Worm (Caenorhabditis elegans) whole organism, L3 larva: ENCODE data around the gene gad-3.
A peak's percentile ranks its signal among the peaks of the same experiment; 100 is the strongest.

ENCODE experiments used
- R02D3.7 ChIP-seq: fragments of 150-350 bp; optimal IDR thresholded peaks from 2 replicates; lab custom pipeline; 2014; ENCODE audit warnings: missing biosample characterization, missing genetic modification characterization
- ceh-16 ChIP-seq: sonication (generic microtip); optimal IDR thresholded peaks from 2 replicates; lab custom pipeline; 2017; ENCODE audit warnings: missing biosample characterization, missing genetic modification characterization
- ceh-9 ChIP-seq: sonication (generic microtip); optimal IDR thresholded peaks from 2 replicates; lab custom pipeline; 2018; ENCODE audit warnings: missing biosample characterization, missing genetic modification characterization
- daf-12 ChIP-seq: fragments of 150-350 bp; optimal IDR thresholded peaks from 2 replicates; lab custom pipeline; 2014; ENCODE audit warnings: missing biosample characterization, missing genetic modification reagents, missing genetic modification characterization
- egl-5 ChIP-seq: fragments of 150-350 bp; optimal IDR thresholded peaks from 2 replicates; lab custom pipeline; 2017; ENCODE audit warnings: missing biosample characterization, missing genetic modification reagents, missing genetic modification characterization, inconsistent platforms
- elt-2 ChIP-seq: sonication (generic microtip); optimal IDR thresholded peaks from 2 replicates; lab custom pipeline; 2016; ENCODE audit warnings: missing genetic modification reagents, mild to moderate bottlenecking, missing genetic modification characterization, missing compliant biosample characterization
- eor-1 ChIP-seq, 2 experiments: fragments of 150-350 bp; optimal IDR thresholded peaks; 2 replicates each; lab custom pipeline; 2014 to 2018; ENCODE audit warnings: missing biosample characterization in 2 of 2, missing genetic modification characterization in 2 of 2
- fkh-10 ChIP-seq: sonication (generic microtip); optimal IDR thresholded peaks from 2 replicates; lab custom pipeline; 2017; ENCODE audit warnings: missing biosample characterization, missing genetic modification reagents, missing genetic modification characterization
- fkh-2 ChIP-seq: fragments of 150-350 bp; optimal IDR thresholded peaks from 2 replicates; lab custom pipeline; 2014; ENCODE audit warnings: missing biosample characterization, missing genetic modification reagents, missing genetic modification characterization
- lin-15B ChIP-seq: fragments of 150-350 bp; optimal IDR thresholded peaks from 2 replicates; lab custom pipeline; 2014; ENCODE audit warnings: missing biosample characterization, missing genetic modification characterization
- lin-39 ChIP-seq: fragments of 150-350 bp; optimal IDR thresholded peaks from 2 replicates; lab custom pipeline; 2018; ENCODE audit warnings: missing biosample characterization, missing genetic modification reagents, missing genetic modification characterization
- nhr-23 ChIP-seq: fragments of 150-350 bp; optimal IDR thresholded peaks from 2 replicates; lab custom pipeline; 2014; ENCODE audit warnings: missing biosample characterization, missing genetic modification reagents, missing genetic modification characterization
- nhr-237 ChIP-seq: fragments of 150-350 bp; optimal IDR thresholded peaks from 2 replicates; lab custom pipeline; 2014; ENCODE audit warnings: missing biosample characterization, missing genetic modification characterization
- nhr-43 ChIP-seq: sonication (generic microtip); optimal IDR thresholded peaks from 2 replicates; lab custom pipeline; 2016; ENCODE audit warnings: mild to moderate bottlenecking, missing genetic modification characterization, missing compliant biosample characterization; ENCODE audit not compliant: poor library complexity, severe bottlenecking
- nhr-76 ChIP-seq: fragments of 150-350 bp; sonication (generic microtip); optimal IDR thresholded peaks from 5 replicates; lab custom pipeline; 2014; ENCODE audit warnings: missing biosample characterization, missing genetic modification characterization
- nhr-77 ChIP-seq: fragments of 150-350 bp; optimal IDR thresholded peaks from 2 replicates; lab custom pipeline; 2014; ENCODE audit warnings: missing biosample characterization, missing genetic modification characterization
- pqm-1 ChIP-seq: fragments of 150-350 bp; optimal IDR thresholded peaks from 2 replicates; lab custom pipeline; 2017; ENCODE audit warnings: missing biosample characterization, missing genetic modification characterization, inconsistent platforms
- skn-1 ChIP-seq: fragments of 150-350 bp; optimal IDR thresholded peaks from 2 replicates; lab custom pipeline; 2014; ENCODE audit warnings: missing biosample characterization, missing genetic modification characterization
- tbx-2 ChIP-seq: sonication (generic microtip); optimal IDR thresholded peaks from 2 replicates; lab custom pipeline; 2016; ENCODE audit warnings: mild to moderate bottlenecking, missing genetic modification characterization, missing compliant biosample characterization
- zag-1 ChIP-seq: fragments of 150-350 bp; optimal IDR thresholded peaks from 2 replicates; lab custom pipeline; 2014; ENCODE audit warnings: missing biosample characterization, missing genetic modification characterization

The gad-3 gene

DNA sequence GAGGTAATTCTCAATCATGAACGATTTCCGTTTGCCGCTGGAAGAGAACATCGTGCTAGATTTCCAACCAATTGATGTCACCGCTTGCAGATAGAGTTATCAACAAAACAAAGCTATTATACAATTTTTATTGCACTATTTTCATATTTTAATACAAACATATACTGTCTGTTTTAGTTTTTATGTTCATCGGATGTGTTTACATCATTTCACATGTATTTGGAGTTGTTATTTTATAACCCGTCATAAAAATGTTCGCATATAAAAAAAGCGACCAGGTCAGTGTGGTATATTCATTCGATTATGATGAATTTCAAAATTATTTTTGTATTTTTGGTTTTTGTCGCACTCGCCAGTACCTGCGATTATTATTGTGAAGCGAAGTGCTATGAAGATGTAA, 49.6 kb downstream of the gad-3 start, which contains the start of gene F21C10.11:
TSS of gene F21C10.11 (plus strand) at position 301 of the 400 bp plus-strand sequence.
- TF ChIP-seq nhr-237 (tag; lab: Kevin White, UChicago) (no peak), lin-15B (no peak), pqm-1 (tag; lab: Kevin White, UChicago) (peak; percentile 26), fkh-2 (no peak), egl-5 (tag; lab: Kevin White, UChicago) (no peak), R02D3.7 (tag; lab: Kevin White, UChicago) (no peak), lin-39 (tag; lab: Kevin White, UChicago) (no peak)

DNA sequence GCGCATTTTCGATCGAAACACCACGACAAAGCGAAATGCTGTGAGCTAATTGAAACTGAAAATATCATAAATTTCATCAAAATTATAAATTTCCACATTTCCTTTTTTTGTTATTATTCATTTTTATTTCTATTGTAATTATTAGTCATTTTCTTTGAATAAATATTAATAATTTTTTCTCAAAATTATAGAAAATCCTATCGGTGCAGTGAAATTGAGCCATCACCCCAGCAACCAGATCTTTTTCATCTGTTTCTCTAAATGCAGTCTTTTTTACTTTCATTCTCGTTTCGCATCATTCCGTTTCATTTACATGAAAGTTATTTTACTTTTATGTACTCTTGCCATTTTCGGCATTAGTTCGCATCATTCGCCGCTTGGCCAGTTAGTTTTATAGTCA, 50.8 kb downstream of the gad-3 start, which contains the start of gene F21C10.13:
TSS of gene F21C10.13 (plus strand) at position 301 of the 400 bp plus-strand sequence.
- TF ChIP-seq fkh-10 (GFP tag; lab: Kevin White, UChicago) = no peak
- no peak for TF ChIP-seq daf-12 (tag; lab: Kevin White, UChicago)
- no peak for TF ChIP-seq ceh-9 (tag; lab: Kevin White, UChicago)
- no peak for TF ChIP-seq nhr-77 (tag; lab: Kevin White, UChicago)
- TF ChIP-seq nhr-43 (tag; lab: Kevin White, UChicago) = no peak
- TF ChIP-seq ceh-16 (tag; lab: Kevin White, UChicago) = no peak
- no peak for TF ChIP-seq skn-1
- no peak for TF ChIP-seq tbx-2 (tag; lab: Kevin White, UChicago)
- TF ChIP-seq eor-1 (tag; optimal IDR thresholded peaks at IDR 0.05; lab: Kevin White, UChicago) = no peak
- no peak for TF ChIP-seq lin-39 (tag; lab: Kevin White, UChicago)
- TF ChIP-seq zag-1 (tag; lab: Kevin White, UChicago) = no peak
- no peak for TF ChIP-seq nhr-23
- no peak for TF ChIP-seq elt-2
- no peak for TF ChIP-seq nhr-76 (tag; lab: Kevin White, UChicago)
- no peak for TF ChIP-seq lin-15B
- no peak for TF ChIP-seq R02D3.7 (tag; lab: Kevin White, UChicago)
